Worm (Caenorhabditis elegans) whole organism, midembryonic: ENCODE results near the gene parn-1.

ENCODE experiments used
- T22C8.4 ChIP-seq: fragments of 200-800 bp; sonication (Bioruptor generic); IDR thresholded peaks from 2 replicates; pipeline ENCODE4 v1.3.6; 2022; ENCODE audit warnings: missing genetic modification characterization, missing compliant biosample characterization
- cog-1 ChIP-seq: sonication (generic microtip); optimal IDR thresholded peaks from 2 replicates; lab custom pipeline; 2016; ENCODE audit warnings: missing genetic modification characterization, missing compliant biosample characterization
- flt-1 ChIP-seq: fragments of 200-800 bp; sonication (Bioruptor generic); IDR thresholded peaks from 2 replicates; pipeline ENCODE4 v1.3.6; 2022; ENCODE audit warnings: missing genetic modification characterization, missing compliant biosample characterization
- klf-2 ChIP-seq: fragments of 200-800 bp; sonication (Bioruptor generic); conservative IDR thresholded peaks from 2 replicates; pipeline ENCODE4 v1.3.6; 2022; ENCODE audit warnings: missing genetic modification reagents, missing genetic modification characterization, missing compliant biosample characterization
- med-1 ChIP-seq: sonication (generic microtip); optimal IDR thresholded peaks from 2 replicates; lab custom pipeline; 2017; ENCODE audit warnings: missing genetic modification characterization, mild to moderate bottlenecking, missing compliant biosample characterization, antibody characterized with exemption, missing genetic modification reagents; ENCODE audit not compliant: insufficient read depth
- ref-1 ChIP-seq: fragments of 200-800 bp; sonication (Bioruptor generic); conservative IDR thresholded peaks from 2 replicates; pipeline ENCODE4 v1.3.6; 2022; ENCODE audit warnings: missing genetic modification reagents, missing genetic modification characterization, missing compliant biosample characterization
- tab-1 ChIP-seq: fragments of 200-800 bp; sonication (Bioruptor generic); IDR thresholded peaks from 2 replicates; pipeline ENCODE4 v1.3.6; 2022; ENCODE audit warnings: missing genetic modification characterization, missing compliant biosample characterization
- ztf-23 ChIP-seq: fragments of 200-800 bp; sonication (Bioruptor generic); IDR thresholded peaks from 2 replicates; pipeline ENCODE4 v1.3.6; 2022; ENCODE audit warnings: missing genetic modification reagents, missing genetic modification characterization, missing compliant biosample characterization
- ztf-29 ChIP-seq: fragments of 200-800 bp; sonication (Bioruptor generic); IDR thresholded peaks from 2 replicates; pipeline ENCODE4 v1.3.6; 2022; ENCODE audit warnings: missing genetic modification reagents, missing genetic modification characterization, missing compliant biosample characterization

parn-1 gene

ce11 chrV:12649213-12649612 is 45.8 kb downstream of the parn-1 start, which contains the start of gene gpa-9:
TSS of gene gpa-9 (minus strand) at chrV:12649313.
- TF ChIP-seq ztf-29 (GFP tag; lab: Robert Waterston, UW) (no peak), flt-1 (GFP tag; lab: Robert Waterston, UW) (no peak), cog-1 (tag; lab: Kevin White, UChicago) (no peak), ztf-23 (GFP tag; lab: Robert Waterston, UW) (no peak), ref-1 (GFP tag; lab: Robert Waterston, UW) (no peak), klf-2 (GFP tag; lab: Robert Waterston, UW) (no peak), tab-1 (GFP tag; lab: Robert Waterston, UW) (no peak), T22C8.4 (GFP tag; lab: Robert Waterston, UW) (no peak), med-1 (GFP tag; lab: Kevin White, UChicago) (no peak)

- TF ChIP-seq flt-1 (GFP tag; lab: Robert Waterston, UW): no peak
- no peak for TF ChIP-seq tab-1 (GFP tag; lab: Robert Waterston, UW)
- TF ChIP-seq ref-1 (GFP tag; lab: Robert Waterston, UW): no peak
- no peak for TF ChIP-seq T22C8.4 (GFP tag; lab: Robert Waterston, UW)
Measured at ce11 chrV:12644500-12644899, 50.6 kb downstream of the parn-1 start, which contains the start of gene F56H9.8. TSS of gene F56H9.8 (plus strand) at chrV:12644800.
